Fruit fly (Drosophila melanogaster) whole organism, prepupa: Measurements from ENCODE around the gene CG10338.
A peak's percentile ranks its signal among the peaks of the same experiment; 100 is the strongest.

Experiments
- Blimp-1 ChIP-seq: fragments of 200-800 bp; sonication (Bioruptor generic); optimal IDR thresholded peaks from 3 replicates; lab custom pipeline; 2017; ENCODE audit warnings: missing biosample characterization, missing genetic modification characterization, mild to moderate bottlenecking, moderate library complexity, missing genetic modification reagents
- CG10631 ChIP-seq: fragments of 200-800 bp; sonication (Bioruptor generic); optimal IDR thresholded peaks from 2 replicates; lab custom pipeline; 2016; ENCODE audit warnings: missing biosample characterization, missing genetic modification characterization
- CG3032 ChIP-seq: fragments of 200-800 bp; optimal IDR thresholded peaks from 2 replicates; lab custom pipeline; 2019; ENCODE audit warnings: missing biosample characterization, mild to moderate bottlenecking, missing genetic modification characterization, moderate library complexity
- CG34406 ChIP-seq: fragments of 200-800 bp; sonication (Bioruptor generic); optimal IDR thresholded peaks from 3 replicates; lab custom pipeline; 2016; ENCODE audit warnings: missing biosample characterization, missing genetic modification characterization
- CG6792 ChIP-seq: fragments of 200-800 bp; sonication (Bioruptor generic); optimal IDR thresholded peaks from 3 replicates; lab custom pipeline; 2016; ENCODE audit warnings: missing biosample characterization, missing genetic modification characterization
- CG7368 ChIP-seq: fragments of 200-800 bp; sonication (Bioruptor generic); optimal IDR thresholded peaks from 3 replicates; lab custom pipeline; 2016; ENCODE audit warnings: missing biosample characterization, missing genetic modification characterization
- CG9139 ChIP-seq: fragments of 200-800 bp; sonication (Bioruptor generic); optimal IDR thresholded peaks from 3 replicates; lab custom pipeline; 2017; ENCODE audit warnings: missing biosample characterization, mild to moderate bottlenecking, missing genetic modification characterization
- Ets21C ChIP-seq: fragments of 200-800 bp; sonication (Bioruptor generic); optimal IDR thresholded peaks from 3 replicates; lab custom pipeline; 2016; ENCODE audit warnings: missing biosample characterization, missing genetic modification characterization
- Hr39 ChIP-seq: fragments of 200-800 bp; sonication (Bioruptor generic); optimal IDR thresholded peaks from 2 replicates; lab custom pipeline; 2016; ENCODE audit warnings: missing biosample characterization, missing genetic modification characterization
- Lpt ChIP-seq: fragments of 200-800 bp; sonication (Bioruptor generic); optimal IDR thresholded peaks from 3 replicates; lab custom pipeline; 2016; ENCODE audit warnings: missing biosample characterization, missing genetic modification characterization
- OdsH ChIP-seq: fragments of 200-800 bp; sonication (Bioruptor generic); optimal IDR thresholded peaks from 3 replicates; lab custom pipeline; 2016; ENCODE audit warnings: missing biosample characterization, missing genetic modification characterization
- ss ChIP-seq, 2 experiments: fragments of 200-800 bp; sonication (Bioruptor generic); optimal IDR thresholded peaks; 2 replicates in 1 of 2; 3 replicates in 1 of 2; lab custom pipeline; 2017 to 2018; ENCODE audit warnings: mild to moderate bottlenecking in 2 of 2, missing biosample characterization in 2 of 2, missing genetic modification characterization in 2 of 2, moderate library complexity in 1 of 2
- topi ChIP-seq: fragments of 200-800 bp; sonication (Bioruptor generic); optimal IDR thresholded peaks from 3 replicates; lab custom pipeline; 2016; ENCODE audit warnings: missing biosample characterization, missing genetic modification characterization

dm6 chr2L:18702721-18703488 is 7.4 kb downstream of the CG10338 start, which contains the start of the genes CG10376 and CG10343:
- TF ChIP-seq Ets21C (peak; percentile 65), CG9139 (GFP tag; lab: Kevin White, UChicago) (no peak), Lpt (GFP tag; lab: Kevin White, UChicago) (peak; percentile 75), CG34406 (GFP tag; lab: Kevin White, UChicago) (peak; percentile 84), CG3032 (tag; lab: Kevin White, UChicago) (peak; percentile 92), CG7368 (peak; percentile 55), CG6792 (peak; percentile 74), OdsH (GFP tag; lab: Kevin White, UChicago) (peak; percentile 89), Hr39 (peak; percentile 75), ss (GFP tag; optimal IDR thresholded peaks at IDR 0.05; lab: Kevin White, UChicago) (peak in 1 of 2 experiments; percentile 83), topi (peak; percentile 66), Blimp-1 (GFP tag; lab: Kevin White, UChicago) (peak; percentile 61), CG10631 (GFP tag; lab: Kevin White, UChicago) (peak; percentile 93)
